Fruit fly (Drosophila melanogaster) ovary, adult (tissue): ENCODE results near the gene CG33552.
A peak's percentile ranks its signal among the peaks of the same experiment; 100 is the strongest.

Experiments used
- CG17801 ChIP-seq: fragments of 200-800 bp; optimal IDR thresholded peaks from 2 replicates; lab custom pipeline; 2019; ENCODE audit warnings: missing biosample characterization, mild to moderate bottlenecking, missing genetic modification characterization, moderate library complexity; ENCODE audit not compliant: partially characterized antibody

The CG33552 gene

dm6 chr2L:16679817-16680683 is 2.3 kb upstream of the CG33552 start, which contains the start of the genes grp and squ:
Gene grp, plus strand, starts transcription at chr2L:16680054.
Gene squ, plus strand, starts transcription at chr2L:16680054.
- peak; percentile 31 for TF ChIP-seq CG17801 (GFP tag; lab: Kevin White, UChicago)

DNA sequence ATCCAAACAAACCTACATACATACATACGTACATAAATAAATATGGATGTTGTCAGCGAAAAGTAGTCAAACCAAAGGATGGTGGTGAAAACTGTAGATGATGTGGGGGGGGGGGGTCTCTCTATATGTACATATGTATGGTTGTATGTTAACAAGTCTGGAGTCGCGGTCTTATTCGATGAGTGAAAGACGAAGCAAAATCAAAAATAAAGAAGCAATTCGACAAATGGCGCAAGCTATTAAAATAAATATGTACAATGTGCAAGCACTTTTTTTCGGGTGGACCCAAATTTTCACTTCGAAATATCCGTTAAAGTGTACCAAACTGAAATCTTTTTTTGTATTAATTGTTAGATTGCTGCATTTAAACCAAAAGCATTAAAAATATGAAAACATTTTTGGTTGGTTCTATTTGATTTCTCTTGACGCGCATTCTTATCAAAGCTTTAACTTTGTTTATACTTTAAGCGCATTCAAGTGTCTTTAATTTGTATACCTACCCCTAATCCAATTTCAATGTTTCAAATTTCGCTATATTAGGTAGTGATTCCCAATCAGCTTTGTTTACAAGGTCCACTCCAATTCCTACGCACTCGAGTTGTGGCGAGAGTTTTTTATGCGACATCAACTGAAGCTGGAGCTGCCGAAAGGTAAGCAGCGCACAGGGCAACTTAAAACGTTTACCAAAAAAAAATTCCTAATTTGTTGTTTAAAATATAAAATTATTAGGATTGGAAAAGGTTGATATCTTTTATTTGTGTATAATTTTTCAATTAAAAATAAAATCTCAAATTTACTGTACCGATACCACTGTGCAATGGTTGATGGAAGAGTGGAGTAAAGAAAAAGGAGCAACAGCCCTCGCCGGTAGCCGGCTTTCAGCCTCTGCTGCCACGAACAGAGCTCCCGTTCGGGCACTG is 1.9 kb downstream of the CG33552 start, which contains the start of gene CG31807:
TSS of gene CG31807 (minus strand) at position 51 of the 920 bp plus-strand sequence.
- TF ChIP-seq CG17801 (GFP tag; lab: Kevin White, UChicago), result peak; percentile 92

dm6 chr2L:16684908-16685611 is 2.8 kb downstream of the CG33552 start:
- TF ChIP-seq CG17801 (GFP tag; lab: Kevin White, UChicago), result peak; percentile 47

- TF ChIP-seq CG17801 (GFP tag; lab: Kevin White, UChicago), result no peak
Observed at dm6 chr2L:16685612-16685912, 3.3 kb downstream of the CG33552 start.

- no peak for TF ChIP-seq CG17801 (GFP tag; lab: Kevin White, UChicago)
Observed at dm6 chr2L:16686412-16687043, 4.2 kb downstream of the CG33552 start.

DNA sequence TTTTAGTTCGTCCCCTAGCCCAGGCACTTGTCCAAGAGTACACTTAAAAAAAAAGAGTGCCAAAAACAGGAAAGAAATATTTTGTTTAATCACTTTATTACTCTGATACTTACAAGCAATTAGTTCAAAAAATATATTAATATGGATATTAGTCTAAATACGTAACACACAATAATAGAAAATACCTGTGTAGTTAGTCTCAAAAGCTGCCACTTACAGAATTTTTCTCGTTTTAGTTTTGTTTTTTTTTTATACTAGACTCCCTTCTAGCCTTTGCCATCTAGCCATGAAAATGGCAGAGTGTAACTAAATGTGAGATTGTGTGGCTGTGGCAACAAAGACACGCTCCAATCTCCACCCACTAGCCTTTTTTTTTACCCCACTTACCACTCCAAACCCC is 5.6 kb downstream of the CG33552 start:
- TF ChIP-seq CG17801 (GFP tag; lab: Kevin White, UChicago), result no peak

DNA sequence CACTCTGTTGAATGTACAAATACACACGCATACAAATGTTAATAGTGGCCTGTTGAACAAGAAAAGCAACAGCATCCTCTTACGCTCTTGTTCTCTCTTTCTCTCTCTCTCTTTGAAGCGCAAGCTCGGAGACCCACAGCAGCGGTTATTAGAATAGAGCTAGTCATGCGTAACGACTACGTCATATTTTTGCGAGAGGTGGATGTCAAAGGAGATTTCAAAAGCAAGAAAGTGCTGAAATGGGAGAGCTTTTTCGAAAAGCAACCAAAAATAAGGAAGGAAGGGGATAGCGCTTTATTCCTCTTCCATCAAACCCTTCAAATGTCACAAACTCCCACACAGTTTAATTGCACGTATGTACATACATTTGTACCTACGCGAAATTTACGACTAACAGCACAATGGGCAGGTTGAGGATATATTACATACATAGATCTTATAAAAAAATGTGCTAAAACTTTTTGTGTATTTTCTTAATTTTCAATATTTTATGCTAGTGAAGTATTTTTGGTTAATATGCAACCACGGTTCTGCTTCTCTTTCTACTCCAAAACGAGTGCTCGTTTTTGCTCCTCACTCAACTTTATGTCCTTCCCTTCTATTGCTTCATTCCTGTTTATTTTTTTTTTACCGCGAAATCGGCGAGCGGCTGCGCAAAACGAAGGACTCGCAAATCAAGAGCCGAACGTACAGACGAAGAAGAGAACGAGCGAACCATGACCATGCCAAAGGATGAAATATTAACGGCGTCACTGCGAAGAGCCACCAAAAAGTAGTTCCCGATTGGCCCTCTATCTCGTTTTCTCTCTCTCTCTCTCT is 7.7 kb downstream of the CG33552 start:
- TF ChIP-seq CG17801 (GFP tag; lab: Kevin White, UChicago), result no peak

DNA sequence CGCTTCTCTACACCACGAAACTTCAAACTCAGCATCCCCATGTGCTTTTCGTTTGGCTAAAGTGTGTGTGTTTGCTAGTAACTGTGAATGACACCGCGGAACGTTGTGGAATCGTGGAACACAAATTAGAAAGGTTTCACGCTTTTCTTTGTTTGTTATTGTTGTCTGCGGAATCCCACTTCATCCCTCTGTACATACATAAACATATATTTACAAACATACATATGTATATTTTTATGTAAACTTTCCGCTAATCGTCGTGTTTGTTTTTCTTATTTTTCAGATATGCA is 8.3 kb downstream of the CG33552 start:
- TF ChIP-seq CG17801 (GFP tag; lab: Kevin White, UChicago), result no peak

- no peak for TF ChIP-seq CG17801 (GFP tag; lab: Kevin White, UChicago)
Observed at dm6 chr2L:16703008-16703510, 20.8 kb downstream of the CG33552 start.

- TF ChIP-seq CG17801 (GFP tag; lab: Kevin White, UChicago), result peak; percentile 59
Observed at dm6 chr2L:16703753-16704152, 21.4 kb downstream of the CG33552 start.

dm6 chr2L:16706882-16707775 is 24.8 kb downstream of the CG33552 start:
- no peak for TF ChIP-seq CG17801 (GFP tag; lab: Kevin White, UChicago)

DNA sequence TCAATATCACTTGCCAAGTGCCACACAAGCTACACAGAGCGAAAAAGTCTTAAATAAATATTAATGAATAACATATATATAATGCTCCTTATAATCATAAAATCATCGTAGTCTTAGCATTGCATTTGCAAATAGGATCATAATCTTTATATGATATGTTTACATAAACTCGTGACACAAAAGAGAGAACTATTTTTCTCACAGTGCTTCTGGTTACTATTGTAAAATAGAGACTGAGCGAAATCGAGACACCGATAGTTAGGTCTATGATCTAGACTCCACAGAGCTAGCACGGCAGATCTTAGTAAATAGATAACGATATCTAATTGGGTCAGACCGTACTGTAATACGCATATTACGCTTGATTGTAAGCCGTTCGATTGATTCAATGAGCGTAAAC is 27.4 kb downstream of the CG33552 start:
- no peak for TF ChIP-seq CG17801 (GFP tag; lab: Kevin White, UChicago)
